In genomic region chr3R:17810951-17811706, dm6 we compare ENCODE assay signal across 1 fruit fly cellular context.
TF ChIP-seq lines count a peak whose summit lies in the region.

TSS of gene Alg1 (minus strand) at chr3R:17811134.
TSS of gene tinc (plus strand) at chr3R:17811541.

TF ChIP-seq in whole organism, embryonic, 481 proteins besides CTCF, POLR2A, EP300 and RAD21 (continued from another document):
- TF ChIP-seq Awh (GFP tag; IDR thresholded peaks at IDR 0.05; lab: Robert Waterston, UW) (peak; percentile 25; the same call in 1 of the 2 replicates), otp (GFP tag; IDR thresholded peaks at IDR 0.05; lab: Robert Waterston, UW) (no peak), Scr (GFP tag; IDR thresholded peaks at IDR 0.05; lab: Robert Waterston, UW; ENCODE audit: partially characterized antibody) (no peak; the same call in 1 of the 2 replicates), CG18011 (GFP tag; optimal IDR thresholded peaks at IDR 0.05; lab: Kevin White, UChicago) (peak; percentile 49), CG12769 (tag; optimal IDR thresholded peaks at IDR 0.05; lab: Kevin White, UChicago) (no peak), crol (GFP tag; IDR thresholded peaks at IDR 0.05; lab: Robert Waterston, UW) (no peak), sug (tag; optimal IDR thresholded peaks at IDR 0.05; lab: Kevin White, UChicago) (peak; percentile 84), Blimp-1 (GFP tag; optimal IDR thresholded peaks at IDR 0.05; lab: Kevin White, UChicago) (peak; percentile 10), ATbp (GFP tag; optimal IDR thresholded peaks at IDR 0.05; lab: Kevin White, UChicago) (no peak), Mad (GFP tag; optimal IDR thresholded peaks at IDR 0.05; lab: Kevin White, UChicago) (peak; percentile 32), CG13894 (tag; optimal IDR thresholded peaks at IDR 0.05; lab: Kevin White, UChicago) (peak; percentile 81), Deaf1 (tag; optimal IDR thresholded peaks at IDR 0.05; lab: Kevin White, UChicago) (peak; percentile 49), CG12299 (tag; optimal IDR thresholded peaks at IDR 0.05; lab: Kevin White, UChicago) (peak; percentile 77), cato (GFP tag; optimal IDR thresholded peaks at IDR 0.05; lab: Kevin White, UChicago; ENCODE audit: borderline replicate concordance) (peak; percentile 5), CG34224 (GFP tag; IDR thresholded peaks at IDR 0.05; lab: Robert Waterston, UW; ENCODE audit: partially characterized antibody) (no peak), CG4360 (GFP tag; IDR thresholded peaks at IDR 0.05; lab: Robert Waterston, UW) (0 out of 2 replicates have a peak, but pooled peaks have one; percentile 23), CG9437 (GFP tag; optimal IDR thresholded peaks at IDR 0.05; lab: Kevin White, UChicago) (peak; percentile 53), D19A (tag; optimal IDR thresholded peaks at IDR 0.05; lab: Kevin White, UChicago) (peak; percentile 68), tin (GFP tag; optimal IDR thresholded peaks at IDR 0.05; lab: Kevin White, UChicago) (peak; percentile 33), Hr78 (GFP tag; optimal IDR thresholded peaks at IDR 0.05; lab: Kevin White, UChicago) (no peak), CG17385 (GFP tag; optimal IDR thresholded peaks at IDR 0.05; lab: Kevin White, UChicago) (peak; percentile 63), ERR (GFP tag; optimal IDR thresholded peaks at IDR 0.05; lab: Kevin White, UChicago) (peak; percentile 18), bbx (GFP tag; IDR thresholded peaks at IDR 0.05; lab: Robert Waterston, UW; ENCODE audit: partially characterized antibody) (peak; percentile 54; the same call in 1 of the 2 replicates), CG7745 (tag; optimal IDR thresholded peaks at IDR 0.05; lab: Kevin White, UChicago) (no peak), oc (tag; optimal IDR thresholded peaks at IDR 0.05; lab: Kevin White, UChicago) (peak; percentile 43), caup (GFP tag; optimal IDR thresholded peaks at IDR 0.05; lab: Kevin White, UChicago; ENCODE audit: severe bottlenecking) (no peak), CG30020 (tag; optimal IDR thresholded peaks at IDR 0.05; lab: Kevin White, UChicago) (peak; percentile 66), Dp (GFP tag; optimal IDR thresholded peaks at IDR 0.05; lab: Kevin White, UChicago) (peak; percentile 74), CG12744 (GFP tag; optimal IDR thresholded peaks at IDR 0.05; lab: Kevin White, UChicago) (no peak), dm (GFP tag; optimal IDR thresholded peaks at IDR 0.05; lab: Kevin White, UChicago) (peak; percentile 25), Ptx1 (GFP tag; IDR thresholded peaks at IDR 0.05; lab: Robert Waterston, UW) (peak; percentile 58; the same call in 1 of the 2 replicates)
